Fruit fly (Drosophila melanogaster) whole organism, embryonic: Measurements from ENCODE around the gene CG11674.

ENCODE experiments used
- Ada2b ChIP-seq: fragments of 200-800 bp; sonication (Bioruptor generic); IDR thresholded peaks from 2 replicates; pipeline ENCODE4 v1.3.6; 2022; ENCODE audit warnings: missing biosample characterization, missing genetic modification characterization
- Antp ChIP-seq: fragments of 200-800 bp; sonication (Bioruptor generic); optimal IDR thresholded peaks from 3 replicates; lab custom pipeline; 2016; ENCODE audit warnings: missing biosample characterization, missing genetic modification characterization
- Atf3 ChIP-seq: fragments of 200-800 bp; sonication (Bioruptor generic); optimal IDR thresholded peaks from 3 replicates; lab custom pipeline; 2016; ENCODE audit warnings: missing biosample characterization, missing genetic modification characterization
- Blimp-1 ChIP-seq: fragments of 200-800 bp; sonication (Bioruptor generic); optimal IDR thresholded peaks from 3 replicates; lab custom pipeline; 2018; ENCODE audit warnings: missing biosample characterization, missing genetic modification characterization, mild to moderate bottlenecking, moderate library complexity, missing genetic modification reagents
- CG10267 ChIP-seq: fragments of 200-800 bp; sonication (Bioruptor generic); optimal IDR thresholded peaks from 2 replicates; lab custom pipeline; 2018; ENCODE audit warnings: missing biosample characterization, mild to moderate bottlenecking, missing genetic modification characterization, moderate library complexity
- CG11085 ChIP-seq: fragments of 200-800 bp; sonication (Bioruptor generic); IDR thresholded peaks from 2 replicates; pipeline ENCODE4 v1.3.6; 2022; ENCODE audit warnings: missing biosample characterization, missing genetic modification characterization
- CG12391 ChIP-seq: fragments of 200-800 bp; sonication (Bioruptor generic); optimal IDR thresholded peaks from 3 replicates; lab custom pipeline; 2018; ENCODE audit warnings: missing biosample characterization, mild to moderate bottlenecking, missing genetic modification characterization, moderate library complexity
- CG12769 ChIP-seq: fragments of 200-800 bp; sonication (Bioruptor generic); optimal IDR thresholded peaks from 2 replicates; lab custom pipeline; 2019; ENCODE audit warnings: missing biosample characterization, mild to moderate bottlenecking, missing genetic modification characterization, moderate library complexity
- CG14965 ChIP-seq: fragments of 200-800 bp; sonication (Bioruptor generic); optimal IDR thresholded peaks from 2 replicates; lab custom pipeline; 2016; ENCODE audit warnings: missing biosample characterization, missing genetic modification characterization, borderline replicate concordance
- CG15601 ChIP-seq: fragments of 200-800 bp; sonication (Bioruptor generic); optimal IDR thresholded peaks from 3 replicates; lab custom pipeline; 2019; ENCODE audit warnings: missing biosample characterization, mild to moderate bottlenecking, missing genetic modification characterization, moderate library complexity
- CG1603 ChIP-seq: fragments of 200-800 bp; sonication (Bioruptor generic); optimal IDR thresholded peaks from 2 replicates; lab custom pipeline; 2019; ENCODE audit warnings: missing biosample characterization, mild to moderate bottlenecking, missing genetic modification characterization, moderate library complexity
- CG17359 ChIP-seq: fragments of 200-800 bp; sonication (Bioruptor generic); optimal IDR thresholded peaks from 3 replicates; lab custom pipeline; 2018; ENCODE audit warnings: missing biosample characterization, mild to moderate bottlenecking, missing genetic modification characterization, moderate library complexity
- CG17361 ChIP-seq: fragments of 200-800 bp; sonication (Bioruptor generic); IDR thresholded peaks from 3 replicates; pipeline ENCODE4 v1.3.6; 2022; ENCODE audit warnings: missing biosample characterization, missing genetic modification characterization
- CG2116 ChIP-seq: fragments of 200-800 bp; sonication (Bioruptor generic); optimal IDR thresholded peaks from 3 replicates; lab custom pipeline; 2018; ENCODE audit warnings: missing biosample characterization, mild to moderate bottlenecking, missing genetic modification characterization
- CG30020 ChIP-seq: fragments of 200-800 bp; optimal IDR thresholded peaks from 2 replicates; lab custom pipeline; 2019; ENCODE audit warnings: missing biosample characterization, mild to moderate bottlenecking, missing genetic modification characterization, moderate library complexity
- CG7928 ChIP-seq: fragments of 200-800 bp; sonication (Bioruptor generic); optimal IDR thresholded peaks from 2 replicates; lab custom pipeline; 2017; ENCODE audit warnings: missing biosample characterization, mild to moderate bottlenecking, missing genetic modification characterization
- CG7987 ChIP-seq: fragments of 200-800 bp; sonication (Bioruptor generic); optimal IDR thresholded peaks from 2 replicates; lab custom pipeline; 2018; ENCODE audit warnings: missing biosample characterization, mild to moderate bottlenecking, missing genetic modification characterization, moderate library complexity
- CG8388 ChIP-seq: fragments of 200-800 bp; sonication (Bioruptor generic); optimal IDR thresholded peaks from 2 replicates; lab custom pipeline; 2019; ENCODE audit warnings: missing biosample characterization, mild to moderate bottlenecking, missing genetic modification characterization, moderate library complexity
- CG9727 ChIP-seq: fragments of 200-800 bp; sonication (Bioruptor generic); optimal IDR thresholded peaks from 3 replicates; lab custom pipeline; 2017; ENCODE audit warnings: missing biosample characterization, mild to moderate bottlenecking, missing genetic modification characterization
- CG9817 ChIP-seq: fragments of 200-800 bp; sonication (Bioruptor generic); optimal IDR thresholded peaks from 2 replicates; lab custom pipeline; 2018; ENCODE audit warnings: missing biosample characterization, mild to moderate bottlenecking, missing genetic modification characterization, moderate library complexity
- CG9876 ChIP-seq: fragments of 200-800 bp; sonication (Bioruptor generic); optimal IDR thresholded peaks from 2 replicates; lab custom pipeline; 2016; ENCODE audit warnings: missing biosample characterization, missing genetic modification characterization
- Camta ChIP-seq: fragments of 200-800 bp; sonication (Bioruptor generic); optimal IDR thresholded peaks from 2 replicates; lab custom pipeline; 2016; ENCODE audit warnings: missing biosample characterization, missing genetic modification characterization
- Dref ChIP-seq: fragments of 200-800 bp; sonication (Bioruptor generic); IDR thresholded peaks from 2 replicates; pipeline ENCODE4 v1.3.6; 2022; ENCODE audit warnings: missing biosample characterization, missing genetic modification characterization
- H15 ChIP-seq: fragments of 200-800 bp; sonication (Bioruptor generic); IDR thresholded peaks from 3 replicates; pipeline ENCODE4 v1.3.6; 2022; ENCODE audit warnings: missing biosample characterization, missing genetic modification characterization
- Hr3 ChIP-seq: fragments of 200-800 bp; sonication (Bioruptor generic); optimal IDR thresholded peaks from 3 replicates; lab custom pipeline; 2016; ENCODE audit warnings: missing biosample characterization, missing genetic modification characterization
- Med ChIP-seq: fragments of 200-800 bp; sonication (Bioruptor generic); peaks from one replicate; lab custom pipeline; 2016; ENCODE audit warnings: missing biosample characterization, missing genetic modification characterization, mild to moderate bottlenecking, inconsistent platforms, moderate library complexity
- Mes4 ChIP-seq: fragments of 200-800 bp; sonication (Bioruptor generic); optimal IDR thresholded peaks from 2 replicates; lab custom pipeline; 2016; ENCODE audit warnings: missing biosample characterization, missing genetic modification characterization
- Oli ChIP-seq: fragments of 200-800 bp; sonication (Bioruptor generic); optimal IDR thresholded peaks from 2 replicates; lab custom pipeline; 2018; ENCODE audit warnings: missing biosample characterization, mild to moderate bottlenecking, missing genetic modification characterization, moderate library complexity
- Opbp ChIP-seq: fragments of 200-800 bp; sonication (Bioruptor generic); IDR thresholded peaks from 3 replicates; pipeline ENCODE4 v1.3.6; 2022; ENCODE audit warnings: missing biosample characterization, missing genetic modification characterization; ENCODE audit not compliant: partially characterized antibody
- Ptx1 ChIP-seq: fragments of 200-800 bp; sonication (Bioruptor generic); IDR thresholded peaks from 2 replicates; pipeline ENCODE4 v1.3.6; 2022; ENCODE audit warnings: missing biosample characterization, missing genetic modification characterization
- Sox100B ChIP-seq: fragments of 200-800 bp; sonication (Bioruptor generic); optimal IDR thresholded peaks from 3 replicates; lab custom pipeline; 2018; ENCODE audit warnings: missing biosample characterization, mild to moderate bottlenecking, missing genetic modification characterization
- TFAM ChIP-seq: fragments of 200-800 bp; sonication (Bioruptor generic); optimal IDR thresholded peaks from 2 replicates; lab custom pipeline; 2017; ENCODE audit warnings: missing biosample characterization, missing genetic modification characterization, inconsistent platforms
- bsh ChIP-seq, 2 experiments: fragments of 200-800 bp; sonication (Bioruptor generic); optimal IDR thresholded peaks; 2 replicates each; lab custom pipeline; 2017 to 2018; ENCODE audit warnings: mild to moderate bottlenecking in 2 of 2, missing biosample characterization in 2 of 2, missing genetic modification characterization in 2 of 2, moderate library complexity in 1 of 2
- btn ChIP-seq: fragments of 200-800 bp; sonication (Bioruptor generic); optimal IDR thresholded peaks from 2 replicates; lab custom pipeline; 2016; ENCODE audit warnings: missing biosample characterization, missing genetic modification characterization
- ci ChIP-seq: fragments of 200-800 bp; sonication (Bioruptor generic); IDR thresholded peaks from 3 replicates; pipeline ENCODE4 v1.3.6; 2022; ENCODE audit warnings: missing biosample characterization, missing genetic modification characterization
- crc ChIP-seq: fragments of 200-800 bp; sonication (Bioruptor generic); optimal IDR thresholded peaks from 2 replicates; lab custom pipeline; 2016; ENCODE audit warnings: missing biosample characterization, missing genetic modification characterization
- crol ChIP-seq: fragments of 200-800 bp; sonication (Bioruptor generic); IDR thresholded peaks from 2 replicates; pipeline ENCODE4 v1.3.6; 2022; ENCODE audit warnings: missing biosample characterization, missing genetic modification characterization
- ewg ChIP-seq: fragments of 200-800 bp; sonication (Bioruptor generic); optimal IDR thresholded peaks from 3 replicates; lab custom pipeline; 2017; ENCODE audit warnings: mild to moderate bottlenecking, missing biosample characterization, missing genetic modification reagents, missing genetic modification characterization
- insv ChIP-seq, 2 experiments: fragments of 200-800 bp; sonication (Bioruptor generic); optimal IDR thresholded peaks; 3 replicates each; lab custom pipeline; 2016 to 2018; ENCODE audit warnings: missing biosample characterization in 2 of 2, missing genetic modification characterization in 2 of 2
- kni ChIP-seq: fragments of 200-800 bp; sonication (Bioruptor generic); optimal IDR thresholded peaks from 3 replicates; lab custom pipeline; 2017; ENCODE audit warnings: mild to moderate bottlenecking, missing biosample characterization, missing genetic modification reagents, missing genetic modification characterization
- maf-S ChIP-seq: fragments of 200-800 bp; sonication (Bioruptor generic); optimal IDR thresholded peaks from 2 replicates; lab custom pipeline; 2016; ENCODE audit warnings: missing biosample characterization, missing genetic modification characterization
- nom ChIP-seq: fragments of 200-800 bp; sonication (Bioruptor generic); optimal IDR thresholded peaks from 2 replicates; lab custom pipeline; 2017; ENCODE audit warnings: missing biosample characterization, missing genetic modification characterization, mild to moderate bottlenecking, moderate library complexity, missing genetic modification reagents
- pho ChIP-seq: fragments of 200-800 bp; sonication (Bioruptor generic); optimal IDR thresholded peaks from 2 replicates; lab custom pipeline; 2016; ENCODE audit warnings: missing biosample characterization, missing genetic modification characterization
- rib ChIP-seq: fragments of 200-800 bp; sonication (Bioruptor generic); IDR thresholded peaks from 2 replicates; pipeline ENCODE4 v1.3.6; 2022; ENCODE audit warnings: missing biosample characterization, missing genetic modification characterization
- seq ChIP-seq: fragments of 200-800 bp; sonication (Bioruptor generic); IDR thresholded peaks from 2 replicates; pipeline ENCODE4 v1.3.6; 2022; ENCODE audit warnings: missing biosample characterization, missing genetic modification characterization
- tgo ChIP-seq: fragments of 200-800 bp; sonication (Bioruptor generic); IDR thresholded peaks from 3 replicates; pipeline ENCODE4 v1.3.6; 2022; ENCODE audit warnings: missing biosample characterization, missing genetic modification characterization
- tna ChIP-seq: fragments of 200-800 bp; sonication (Bioruptor generic); IDR thresholded peaks from 2 replicates; pipeline ENCODE4 v1.3.6; 2022; ENCODE audit warnings: missing biosample characterization, missing genetic modification characterization; ENCODE audit not compliant: partially characterized antibody
- wek ChIP-seq: fragments of 200-800 bp; sonication (Bioruptor generic); optimal IDR thresholded peaks from 3 replicates; lab custom pipeline; 2018; ENCODE audit warnings: missing biosample characterization, mild to moderate bottlenecking, missing genetic modification characterization, moderate library complexity

CG11674 gene

DNA sequence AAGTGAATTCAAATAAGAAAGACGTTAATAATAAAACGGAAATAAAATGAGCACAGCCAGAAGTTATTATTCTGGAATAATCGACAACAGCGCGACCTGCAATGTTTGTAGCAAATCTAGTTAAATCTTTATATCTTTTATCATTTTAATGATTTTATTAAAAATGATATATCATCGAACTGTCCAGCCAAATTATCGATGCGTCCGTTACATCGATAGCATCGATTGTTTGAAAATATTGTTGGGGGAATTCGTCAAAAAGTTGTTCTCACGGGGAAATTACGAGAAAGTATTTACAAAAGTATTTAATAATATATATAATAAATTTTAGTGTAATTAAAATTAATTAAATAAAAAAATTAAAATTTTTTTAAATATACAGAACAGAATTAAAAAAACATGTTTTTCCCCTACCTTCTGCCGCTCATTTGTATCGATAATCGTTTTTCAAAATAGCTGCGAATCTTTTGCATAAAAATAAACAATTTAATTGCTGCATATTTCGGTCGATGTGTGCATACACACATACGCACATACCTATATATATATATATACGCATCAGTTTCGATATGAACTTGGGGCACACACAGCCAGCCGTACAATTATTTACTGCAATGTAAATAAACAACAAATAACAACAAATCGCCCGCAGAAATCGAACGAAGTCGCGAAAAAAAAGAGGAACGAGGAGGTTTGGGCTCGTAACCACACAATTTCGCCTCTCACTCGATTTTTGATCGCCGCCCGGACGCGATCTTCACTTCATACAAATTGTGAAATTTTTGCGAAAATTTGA, 17.5 kb upstream of the CG11674 start, which contains the start of gene CG32599 (continued):
- no peak for TF ChIP-seq CG1603 (tag; lab: Kevin White, UChicago)
- TF ChIP-seq CG12769 (tag; lab: Kevin White, UChicago), result no peak
- peak; percentile 89 for TF ChIP-seq wek (GFP tag; lab: Kevin White, UChicago)
- TF ChIP-seq Med (GFP tag; lab: Kevin White, UChicago), result peak; percentile 5
- TF ChIP-seq crol (GFP tag; lab: Robert Waterston, UW), result no peak
- TF ChIP-seq seq (GFP tag; lab: Robert Waterston, UW), result no peak
- peak; percentile 53 for TF ChIP-seq Ada2b (GFP tag; lab: Robert Waterston, UW)
- TF ChIP-seq TFAM, result no peak
- peak; percentile 4 for TF ChIP-seq CG9817 (tag; lab: Kevin White, UChicago)
- peak; percentile 41; the same call in 1 of the 3 replicates for TF ChIP-seq CG17361 (GFP tag; lab: Robert Waterston, UW)
- peak; percentile 41; the same call in 1 of the 3 replicates for TF ChIP-seq Opbp
- TF ChIP-seq pho (GFP tag; lab: Kevin White, UChicago), result no peak
- TF ChIP-seq CG15601 (tag; lab: Kevin White, UChicago), result no peak
- TF ChIP-seq crc, result no peak
- TF ChIP-seq CG9727 (GFP tag; lab: Kevin White, UChicago), result peak; percentile 48
- TF ChIP-seq CG7987 (GFP tag; lab: Kevin White, UChicago), result no peak
- TF ChIP-seq Sox100B, result peak; percentile 27
- no peak for TF ChIP-seq btn (GFP tag; lab: Kevin White, UChicago)
- TF ChIP-seq Blimp-1 (GFP tag; lab: Kevin White, UChicago), result peak; percentile 32
- peak; percentile 51 for TF ChIP-seq tgo (GFP tag; lab: Robert Waterston, UW)
- no peak for TF ChIP-seq H15
- TF ChIP-seq kni, result no peak
- TF ChIP-seq Antp (GFP tag; lab: Kevin White, UChicago), result no peak
- TF ChIP-seq nom (GFP tag; lab: Kevin White, UChicago), result no peak
- peak in 1 of 2 experiments; percentile 87 for TF ChIP-seq insv (GFP tag; optimal IDR thresholded peaks at IDR 0.05; lab: Kevin White, UChicago)
- peak; percentile 19; the same call in 1 of the 3 replicates for TF ChIP-seq ci (GFP tag; lab: Robert Waterston, UW)
- no peak for TF ChIP-seq Mes4
- peak; percentile 46 for TF ChIP-seq CG2116 (GFP tag; lab: Kevin White, UChicago)
- TF ChIP-seq Atf3 (GFP tag; lab: Kevin White, UChicago), result no peak
- peak in 1 of 2 experiments; percentile 44 for TF ChIP-seq bsh (GFP tag; optimal IDR thresholded peaks at IDR 0.05; lab: Kevin White, UChicago)
- TF ChIP-seq CG7928, result no peak
- TF ChIP-seq CG14965, result no peak
- TF ChIP-seq CG30020 (tag; lab: Kevin White, UChicago), result peak; percentile 67
- TF ChIP-seq CG10267, result peak; percentile 44
- TF ChIP-seq Ptx1 (GFP tag; lab: Robert Waterston, UW), result peak; percentile 66
- peak; percentile 43 for TF ChIP-seq CG17359 (tag; lab: Kevin White, UChicago)
- no peak for TF ChIP-seq CG11085 (GFP tag; lab: Robert Waterston, UW)
- TF ChIP-seq Oli, result peak; percentile 11
- TF ChIP-seq Camta (GFP tag; lab: Kevin White, UChicago), result no peak
- TF ChIP-seq Hr3, result peak; percentile 20
- TF ChIP-seq rib (GFP tag; lab: Robert Waterston, UW), result no peak
- TF ChIP-seq CG8388 (GFP tag; lab: Kevin White, UChicago), result peak; percentile 36
- no peak for TF ChIP-seq CG9876 (GFP tag; lab: Kevin White, UChicago)
- TF ChIP-seq maf-S (GFP tag; lab: Kevin White, UChicago), result no peak
- TF ChIP-seq CG12391 (tag; lab: Kevin White, UChicago), result peak; percentile 62
- no peak for TF ChIP-seq ewg (GFP tag; lab: Kevin White, UChicago)
- TF ChIP-seq tna (GFP tag; lab: Robert Waterston, UW), result peak; percentile 47; the same call in 1 of the 2 replicates
- peak; percentile 69 for TF ChIP-seq Dref (GFP tag; lab: Robert Waterston, UW)
